Worm (Caenorhabditis elegans) whole organism, L1 larva: ENCODE results near the gene srd-56.

Source experiments
- lin-15B ChIP-seq: fragments of 150-350 bp; sonication (generic microtip); optimal IDR thresholded peaks from 3 replicates; lab custom pipeline; 2014; ENCODE audit warnings: missing biosample characterization, missing genetic modification characterization
- lin-39 ChIP-seq: fragments of 150-350 bp; optimal IDR thresholded peaks from 2 replicates; lab custom pipeline; 2014; ENCODE audit warnings: missing biosample characterization, missing genetic modification reagents, missing genetic modification characterization
- tbx-2 ChIP-seq: sonication (generic microtip); optimal IDR thresholded peaks from 2 replicates; lab custom pipeline; 2016; ENCODE audit warnings: missing genetic modification characterization, missing compliant biosample characterization
- zag-1 ChIP-seq: fragments of 150-350 bp; optimal IDR thresholded peaks from 2 replicates; lab custom pipeline; 2014; ENCODE audit warnings: missing biosample characterization, missing genetic modification characterization

- TF ChIP-seq tbx-2 (tag; lab: Kevin White, UChicago): no peak
- TF ChIP-seq lin-15B (tag; lab: Kevin White, UChicago): no peak
- no peak for TF ChIP-seq lin-39 (tag; lab: Kevin White, UChicago)
- no peak for TF ChIP-seq zag-1
Measured at ce11 chrII:7174843-7175242, 28.2 kb downstream of the srd-56 start, which contains the start of gene glc-4.
